Worm (Caenorhabditis elegans) whole organism, late embryonic: ENCODE results near the gene T12G3.4.

Experiments
- C08G9.2 ChIP-seq: sonication (generic microtip); optimal IDR thresholded peaks from 2 replicates; lab custom pipeline; 2016; ENCODE audit warnings: mild to moderate bottlenecking, missing genetic modification characterization, moderate library complexity, missing compliant biosample characterization
- F13H6.1 ChIP-seq: sonication (generic microtip); optimal IDR thresholded peaks from 2 replicates; lab custom pipeline; 2016; ENCODE audit warnings: missing genetic modification characterization, missing compliant biosample characterization
- T23F11.4 ChIP-seq: fragments of 200-800 bp; sonication (Bioruptor generic); optimal IDR thresholded peaks from 2 replicates; lab custom pipeline; 2018; ENCODE audit warnings: mild to moderate bottlenecking, missing genetic modification characterization, missing compliant biosample characterization
- ahr-1 ChIP-seq: sonication (generic microtip); optimal IDR thresholded peaks from 2 replicates; lab custom pipeline; 2016; ENCODE audit warnings: missing genetic modification characterization, missing compliant biosample characterization
- ama-1 ChIP-seq: fragments of 150-350 bp; optimal IDR thresholded peaks from 2 replicates; lab custom pipeline; 2014
- ceh-14 ChIP-seq: sonication (generic microtip); optimal IDR thresholded peaks from 2 replicates; lab custom pipeline; 2016; ENCODE audit warnings: missing genotype, missing genetic modification characterization, missing compliant biosample characterization
- ceh-31 ChIP-seq: sonication (generic microtip); optimal IDR thresholded peaks from 2 replicates; lab custom pipeline; 2016; ENCODE audit warnings: missing genetic modification characterization, missing compliant biosample characterization
- ceh-34 ChIP-seq: sonication (generic microtip); optimal IDR thresholded peaks from 2 replicates; lab custom pipeline; 2016; ENCODE audit warnings: mild to moderate bottlenecking, missing genetic modification characterization, missing compliant biosample characterization
- ceh-48 ChIP-seq: sonication (generic microtip); optimal IDR thresholded peaks from 2 replicates; lab custom pipeline; 2016; ENCODE audit warnings: missing genetic modification characterization, inconsistent platforms, missing compliant biosample characterization
- ceh-9 ChIP-seq: sonication (generic microtip); optimal IDR thresholded peaks from 2 replicates; lab custom pipeline; 2016; ENCODE audit warnings: mild to moderate bottlenecking, missing genetic modification characterization, inconsistent platforms, missing compliant biosample characterization
- elt-2 ChIP-seq: sonication (generic microtip); optimal IDR thresholded peaks from 2 replicates; lab custom pipeline; 2016; ENCODE audit warnings: missing genetic modification reagents, missing genetic modification characterization, missing compliant biosample characterization
- elt-4 ChIP-seq: sonication (generic microtip); optimal IDR thresholded peaks from 2 replicates; lab custom pipeline; 2016; ENCODE audit warnings: missing genetic modification characterization, missing compliant biosample characterization
- fkh-6 ChIP-seq: sonication (generic microtip); optimal IDR thresholded peaks from 2 replicates; lab custom pipeline; 2016; ENCODE audit warnings: missing genetic modification characterization, missing compliant biosample characterization
- hlh-30 ChIP-seq: sonication (generic microtip); optimal IDR thresholded peaks from 2 replicates; lab custom pipeline; 2017; ENCODE audit warnings: antibody characterized with exemption, missing genetic modification characterization, missing compliant biosample characterization; ENCODE audit not compliant: insufficient read depth
- hlh-6 ChIP-seq: sonication (generic microtip); optimal IDR thresholded peaks from 2 replicates; lab custom pipeline; 2016; ENCODE audit warnings: missing genotype, missing genetic modification characterization, missing compliant biosample characterization
- madf-2 ChIP-seq: sonication (generic microtip); optimal IDR thresholded peaks from 2 replicates; lab custom pipeline; 2017; ENCODE audit warnings: missing genetic modification characterization, missing compliant biosample characterization
- pag-3 ChIP-seq: sonication (generic microtip); optimal IDR thresholded peaks from 2 replicates; lab custom pipeline; 2016; ENCODE audit warnings: missing compliant biosample characterization, missing genetic modification characterization, borderline replicate concordance
- pax-1 ChIP-seq: fragments of 150-350 bp; optimal IDR thresholded peaks from 2 replicates; lab custom pipeline; 2014; ENCODE audit warnings: missing biosample characterization, missing genetic modification characterization
- ref-2 ChIP-seq: sonication (generic microtip); optimal IDR thresholded peaks from 2 replicates; lab custom pipeline; 2016; ENCODE audit warnings: missing genetic modification characterization, missing compliant biosample characterization
- sdc-2 ChIP-seq: sonication (generic microtip); optimal IDR thresholded peaks from 2 replicates; lab custom pipeline; 2016; ENCODE audit warnings: missing genotype, missing genetic modification characterization, missing compliant biosample characterization
- sox-4 ChIP-seq: sonication (generic microtip); optimal IDR thresholded peaks from 2 replicates; lab custom pipeline; 2017; ENCODE audit warnings: mild to moderate bottlenecking, missing genetic modification characterization, inconsistent platforms, missing compliant biosample characterization
- syd-9 ChIP-seq: sonication (generic microtip); optimal IDR thresholded peaks from 2 replicates; lab custom pipeline; 2016; ENCODE audit warnings: mild to moderate bottlenecking, missing genetic modification characterization, moderate library complexity, missing compliant biosample characterization
- ttx-3 ChIP-seq: sonication (generic microtip); optimal IDR thresholded peaks from 2 replicates; lab custom pipeline; 2016; ENCODE audit warnings: missing genetic modification reagents, missing genetic modification characterization, missing compliant biosample characterization
- unc-86 ChIP-seq: sonication (generic microtip); optimal IDR thresholded peaks from 2 replicates; lab custom pipeline; 2016; ENCODE audit warnings: missing genetic modification characterization, missing compliant biosample characterization
- zip-5 ChIP-seq: sonication (generic microtip); optimal IDR thresholded peaks from 2 replicates; lab custom pipeline; 2016; ENCODE audit warnings: missing genetic modification characterization, missing compliant biosample characterization

Gene T12G3.4

DNA sequence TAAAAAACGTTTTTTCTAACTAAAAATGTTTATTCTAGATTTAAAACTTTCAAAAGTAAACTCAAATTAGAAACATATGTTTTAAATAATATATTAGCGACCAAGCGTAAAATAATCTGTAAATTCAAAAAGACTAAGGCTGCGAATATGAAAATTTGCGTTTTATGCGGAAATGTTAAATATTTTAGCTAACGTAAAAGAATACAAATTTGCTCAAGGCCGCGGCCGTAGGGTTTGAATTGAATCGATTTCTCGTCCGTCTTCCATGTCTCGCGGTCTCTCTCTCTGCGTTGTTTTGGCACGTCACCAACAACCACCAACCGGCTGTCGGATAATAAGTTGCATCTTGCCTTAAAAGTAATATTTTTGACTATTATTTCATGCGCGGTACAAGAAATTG lies 45.8 kb downstream of the T12G3.4 start, which contains the start of gene F11A10.5:
F11A10.5 (plus strand) TSS at position 301 of the 400 bp plus-strand sequence.
- TF ChIP-seq ceh-31 (tag; lab: Kevin White, UChicago): peak; percentile 10
- no peak for TF ChIP-seq ref-2 (tag; lab: Kevin White, UChicago)
- TF ChIP-seq zip-5 (tag; lab: Kevin White, UChicago): peak; percentile 16
- TF ChIP-seq pax-1 (tag; lab: Kevin White, UChicago): no peak
- peak; percentile 47 for TF ChIP-seq ceh-48
- no peak for TF ChIP-seq C08G9.2 (tag; lab: Kevin White, UChicago)

DNA sequence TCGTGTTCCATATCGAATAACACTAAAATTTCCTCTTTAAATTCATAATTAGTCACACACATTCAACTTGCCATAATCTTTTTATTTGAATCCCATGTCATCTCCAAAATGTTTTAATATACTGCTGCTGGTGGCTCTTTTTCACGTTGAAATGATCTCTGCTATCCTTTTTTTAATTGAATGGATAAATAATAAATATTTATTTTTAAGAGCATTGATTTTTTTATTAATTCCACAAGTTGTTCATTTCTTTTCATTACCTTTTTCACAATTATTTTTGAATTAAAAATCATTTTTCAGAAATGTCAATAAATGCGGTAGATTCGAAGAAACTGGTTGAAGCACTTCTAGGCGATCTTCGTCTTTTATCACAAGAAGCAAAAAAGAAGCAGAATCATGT lies 48.4 kb downstream of the T12G3.4 start, which contains the start of gene mon-2:
mon-2 (plus strand) TSS at position 301 of the 400 bp plus-strand sequence.
- no peak for TF ChIP-seq elt-2
- TF ChIP-seq zip-5 (tag; lab: Kevin White, UChicago): no peak
- TF ChIP-seq sdc-2 (tag; lab: Kevin White, UChicago): no peak
- no peak for TF ChIP-seq ceh-14
- no peak for TF ChIP-seq pag-3 (tag; lab: Kevin White, UChicago)
- TF ChIP-seq sox-4 (tag; lab: Kevin White, UChicago): no peak
- TF ChIP-seq hlh-30: no peak
- no peak for TF ChIP-seq T23F11.4
- TF ChIP-seq syd-9: no peak
- TF ChIP-seq elt-4 (tag; lab: Kevin White, UChicago): no peak
- TF ChIP-seq ceh-34 (tag; lab: Kevin White, UChicago): no peak
- no peak for TF ChIP-seq ttx-3 (tag; lab: Kevin White, UChicago)
- TF ChIP-seq madf-2 (tag; lab: Kevin White, UChicago): no peak
- TF ChIP-seq F13H6.1 (tag; lab: Kevin White, UChicago): no peak
- TF ChIP-seq ama-1 (lab: Kevin White, UChicago): no peak
- TF ChIP-seq unc-86 (tag; lab: Kevin White, UChicago): no peak
- TF ChIP-seq ahr-1 (tag; lab: Kevin White, UChicago): no peak
- TF ChIP-seq ceh-9 (tag; lab: Kevin White, UChicago): no peak
- no peak for TF ChIP-seq hlh-6 (tag; lab: Kevin White, UChicago)
- no peak for TF ChIP-seq fkh-6 (tag; lab: Kevin White, UChicago)
